Fruit fly (Drosophila melanogaster) whole organism, pupa: ENCODE measurements around the gene CG17230.
A peak's percentile ranks its signal among the peaks of the same experiment; 100 is the strongest.

ENCODE experiments used
- CG10348 ChIP-seq: fragments of 200-800 bp; sonication (Bioruptor generic); IDR thresholded peaks from 2 replicates; pipeline ENCODE4 v1.3.6; 2022; ENCODE audit warnings: missing biosample characterization, missing genetic modification characterization
- CG12605 ChIP-seq: fragments of 200-800 bp; sonication (Bioruptor generic); IDR thresholded peaks from 2 replicates; pipeline ENCODE4 v1.3.6; 2022; ENCODE audit warnings: missing biosample characterization, missing genetic modification characterization
- CG13204 ChIP-seq: fragments of 200-800 bp; sonication (Bioruptor generic); optimal IDR thresholded peaks from 2 replicates; lab custom pipeline; 2018; ENCODE audit warnings: missing biosample characterization, mild to moderate bottlenecking, missing genetic modification characterization, moderate library complexity
- CG14655 ChIP-seq: fragments of 200-800 bp; sonication (Bioruptor generic); optimal IDR thresholded peaks from 3 replicates; lab custom pipeline; 2017; ENCODE audit warnings: mild to moderate bottlenecking, missing biosample characterization, missing genetic modification reagents, missing genetic modification characterization
- CG15710 ChIP-seq: fragments of 200-800 bp; sonication (Bioruptor generic); optimal IDR thresholded peaks from 2 replicates; lab custom pipeline; 2018; ENCODE audit warnings: missing biosample characterization, mild to moderate bottlenecking, missing genetic modification characterization, moderate library complexity
- CG17806 ChIP-seq: fragments of 200-800 bp; sonication (Bioruptor generic); optimal IDR thresholded peaks from 2 replicates; lab custom pipeline; 2018; ENCODE audit warnings: missing biosample characterization, mild to moderate bottlenecking, missing genetic modification characterization, moderate library complexity
- CG32121 ChIP-seq: fragments of 200-800 bp; sonication (Bioruptor generic); IDR thresholded peaks from 2 replicates; pipeline ENCODE4 v1.3.6; 2022; ENCODE audit warnings: missing biosample characterization, missing genetic modification characterization
- CG34367 ChIP-seq: fragments of 200-800 bp; sonication (Bioruptor generic); optimal IDR thresholded peaks from 2 replicates; lab custom pipeline; 2018; ENCODE audit warnings: missing biosample characterization, mild to moderate bottlenecking, missing genetic modification characterization
- CG4496 ChIP-seq: fragments of 200-800 bp; sonication (Bioruptor generic); IDR thresholded peaks from 3 replicates; pipeline ENCODE4 v1.3.6; 2022; ENCODE audit warnings: missing biosample characterization, missing genetic modification characterization
- CG8159 ChIP-seq: fragments of 200-800 bp; sonication (Bioruptor generic); optimal IDR thresholded peaks from 3 replicates; lab custom pipeline; 2018; ENCODE audit warnings: missing biosample characterization, mild to moderate bottlenecking, missing genetic modification characterization, moderate library complexity
- CG8301 ChIP-seq: fragments of 200-800 bp; sonication (Bioruptor generic); optimal IDR thresholded peaks from 2 replicates; lab custom pipeline; 2018; ENCODE audit warnings: missing biosample characterization, mild to moderate bottlenecking, missing genetic modification characterization
- CG9948 ChIP-seq: fragments of 200-800 bp; sonication (Bioruptor generic); optimal IDR thresholded peaks from 2 replicates; lab custom pipeline; 2018; ENCODE audit warnings: missing biosample characterization, mild to moderate bottlenecking, missing genetic modification characterization, moderate library complexity
- D1 ChIP-seq: fragments of 200-800 bp; sonication (Bioruptor generic); optimal IDR thresholded peaks from 2 replicates; lab custom pipeline; 2018; ENCODE audit warnings: missing biosample characterization, mild to moderate bottlenecking, missing genetic modification characterization, moderate library complexity
- EcR ChIP-seq: fragments of 200-800 bp; sonication (Bioruptor generic); optimal IDR thresholded peaks from 3 replicates; lab custom pipeline; 2019; ENCODE audit warnings: missing biosample characterization, missing genetic modification characterization, mild to moderate bottlenecking, moderate library complexity, missing genetic modification reagents
- Ets98B ChIP-seq: fragments of 200-800 bp; sonication (Bioruptor generic); IDR thresholded peaks from 2 replicates; pipeline ENCODE4 v1.3.6; 2022; ENCODE audit warnings: missing biosample characterization, missing genetic modification characterization
- Pif1A ChIP-seq: fragments of 200-800 bp; sonication (Bioruptor generic); optimal IDR thresholded peaks from 3 replicates; lab custom pipeline; 2016; ENCODE audit warnings: missing biosample characterization, missing genetic modification characterization
- Pif1B ChIP-seq: fragments of 200-800 bp; sonication (Bioruptor generic); optimal IDR thresholded peaks from 3 replicates; lab custom pipeline; 2016; ENCODE audit warnings: missing biosample characterization, missing genetic modification characterization
- Snoo ChIP-seq: fragments of 200-800 bp; sonication (Bioruptor generic); optimal IDR thresholded peaks from 3 replicates; lab custom pipeline; 2017; ENCODE audit warnings: missing biosample characterization, mild to moderate bottlenecking, missing genetic modification characterization, inconsistent platforms
- fd96Ca ChIP-seq: fragments of 200-800 bp; sonication (Bioruptor generic); IDR thresholded peaks from 3 replicates; pipeline ENCODE4 v1.3.6; 2022; ENCODE audit warnings: missing biosample characterization, missing genetic modification characterization
- gl ChIP-seq: fragments of 200-800 bp; sonication (Bioruptor generic); optimal IDR thresholded peaks from 2 replicates; lab custom pipeline; 2018; ENCODE audit warnings: missing biosample characterization, mild to moderate bottlenecking, missing genetic modification characterization
- rn ChIP-seq: fragments of 200-800 bp; sonication (Bioruptor generic); IDR thresholded peaks from 2 replicates; pipeline ENCODE4 v1.3.6; 2022; ENCODE audit warnings: missing biosample characterization, missing genetic modification characterization

CG17230 gene

DNA sequence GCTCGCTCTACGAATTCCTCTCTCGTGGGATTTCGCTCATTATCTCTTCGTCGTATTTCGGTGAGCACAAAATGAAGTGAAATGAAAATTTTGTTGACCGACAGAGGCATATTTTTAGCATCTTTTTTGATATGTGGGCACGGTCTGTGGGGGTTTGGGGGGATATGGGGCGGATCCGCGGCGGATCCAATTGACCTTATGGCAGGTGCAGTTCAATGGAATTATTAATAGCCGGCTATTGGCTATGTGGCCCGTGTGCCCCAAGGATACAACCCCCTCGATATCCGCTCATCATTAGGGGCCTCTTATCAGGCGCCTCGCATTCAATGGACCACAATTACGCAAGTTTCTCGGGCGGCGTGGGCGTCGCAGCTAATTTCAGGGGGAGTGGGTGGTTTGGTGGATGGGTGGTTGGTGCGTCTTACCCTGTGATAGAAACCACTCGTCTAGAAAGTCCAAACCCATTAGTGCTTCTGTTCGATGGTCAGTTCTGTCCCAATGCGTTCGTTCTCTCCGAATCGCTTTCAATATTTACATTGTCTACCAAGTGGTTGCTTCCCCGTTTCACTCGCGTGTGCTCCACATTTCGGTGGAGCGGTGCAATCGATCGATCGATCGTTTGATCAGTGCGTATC lies 13.7 kb downstream of the CG17230 start, which contains the start of gene sals:
TSS of gene sals (minus strand) at position 585 of the 635 bp plus-strand sequence.
- no peak for TF ChIP-seq Pif1B (GFP tag; lab: Kevin White, UChicago)
- TF ChIP-seq, all 21 proteins: peak for 0

DNA sequence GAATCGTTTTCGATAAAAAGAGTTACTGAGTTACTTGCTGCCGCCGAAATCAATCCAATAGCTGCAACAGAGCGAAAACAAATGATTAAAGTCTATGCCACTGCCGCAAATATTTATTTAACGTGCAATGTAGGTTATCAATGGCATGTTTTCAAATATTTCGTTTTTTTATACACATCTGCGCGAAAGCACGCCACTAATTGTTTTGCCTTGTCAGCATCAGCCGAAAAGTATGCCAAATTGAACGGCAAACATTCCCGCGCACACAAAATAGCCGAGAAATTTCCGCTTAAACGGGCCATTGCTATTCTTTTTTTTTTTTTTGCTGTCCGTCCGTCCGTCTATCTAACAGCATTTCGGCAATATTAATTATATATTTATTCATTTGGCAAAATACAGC lies 14.5 kb downstream of the CG17230 start:
- TF ChIP-seq CG17806 (tag; lab: Kevin White, UChicago) (no peak), CG4496 (peak; percentile 71)

DNA sequence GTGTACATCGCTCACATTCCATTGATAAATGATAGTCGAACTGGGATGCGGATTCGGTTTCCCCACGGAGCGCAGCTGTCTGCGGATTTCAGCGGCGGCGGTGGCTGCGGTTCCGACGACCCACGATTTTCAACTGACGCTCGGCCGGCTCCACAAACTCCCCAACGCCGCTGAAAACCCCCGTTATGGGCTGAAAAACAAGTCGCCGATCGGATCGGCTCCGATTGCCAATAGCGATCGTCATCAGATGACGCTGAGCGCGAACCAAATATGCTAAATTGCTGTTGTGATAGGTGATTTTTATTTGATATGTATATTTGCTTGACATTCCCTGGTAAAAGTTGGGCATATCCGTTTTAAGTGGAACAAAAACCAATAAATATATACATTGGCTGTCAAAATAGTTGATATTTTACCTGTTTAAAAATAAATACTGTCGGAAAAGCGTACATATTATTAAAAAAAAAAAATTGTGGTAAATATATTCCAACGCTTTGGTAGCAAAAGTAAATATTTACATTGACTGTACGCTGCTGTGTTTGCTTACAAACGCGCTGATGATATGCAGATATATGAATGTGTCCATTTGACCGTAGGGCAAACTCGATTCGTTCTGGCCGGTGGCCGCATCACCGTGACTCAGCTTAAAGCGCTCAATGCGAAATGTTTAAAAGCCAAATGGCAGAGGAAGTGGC lies 16.8 kb downstream of the CG17230 start:
- TF ChIP-seq Pif1B (GFP tag; lab: Kevin White, UChicago) (peak; percentile 7), CG8301 (tag; lab: Kevin White, UChicago) (no peak), CG17806 (tag; lab: Kevin White, UChicago) (peak; percentile 9), D1 (tag; lab: Kevin White, UChicago) (no peak), CG15710 (tag; lab: Kevin White, UChicago) (no peak), Ets98B (no peak), CG8159 (tag; lab: Kevin White, UChicago) (peak; percentile 24), CG10348 (peak; percentile 28; the same call in 1 of the 2 replicates), CG14655 (GFP tag; lab: Kevin White, UChicago) (peak; percentile 37), CG32121 (peak; percentile 48), fd96Ca (0 out of 3 replicates have a peak, but pooled peaks have one; percentile 38), CG9948 (tag; lab: Kevin White, UChicago) (peak; percentile 26), gl (no peak), CG4496 (peak; percentile 45; the same call in 1 of the 3 replicates), Pif1A (peak; percentile 32), Snoo (tag; lab: Kevin White, UChicago) (peak; percentile 64)

DNA sequence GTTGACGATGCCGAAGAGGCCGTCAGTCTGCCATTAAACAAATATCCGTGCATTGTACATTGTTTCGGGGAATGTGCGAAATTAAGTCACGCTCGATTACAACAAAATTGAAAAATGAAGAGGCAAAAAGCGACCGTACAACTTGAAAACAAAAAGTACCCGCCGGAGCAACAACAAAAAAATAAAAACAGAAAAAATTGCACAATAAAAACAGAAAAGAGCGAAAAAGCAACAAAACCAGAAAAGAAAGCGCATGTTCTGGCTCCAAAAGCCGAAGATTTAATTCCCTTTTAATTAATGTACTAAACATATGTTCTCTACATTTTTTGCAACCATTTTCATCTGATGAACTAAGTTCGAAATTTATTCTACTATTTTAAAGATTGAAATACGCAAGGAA lies 19.0 kb downstream of the CG17230 start:
- TF ChIP-seq CG15710 (tag; lab: Kevin White, UChicago) (peak; percentile 28), Pif1B (GFP tag; lab: Kevin White, UChicago) (no peak), Pif1A (peak; percentile 36), CG8159 (tag; lab: Kevin White, UChicago) (peak; percentile 39), Snoo (tag; lab: Kevin White, UChicago) (peak; percentile 58)

DNA sequence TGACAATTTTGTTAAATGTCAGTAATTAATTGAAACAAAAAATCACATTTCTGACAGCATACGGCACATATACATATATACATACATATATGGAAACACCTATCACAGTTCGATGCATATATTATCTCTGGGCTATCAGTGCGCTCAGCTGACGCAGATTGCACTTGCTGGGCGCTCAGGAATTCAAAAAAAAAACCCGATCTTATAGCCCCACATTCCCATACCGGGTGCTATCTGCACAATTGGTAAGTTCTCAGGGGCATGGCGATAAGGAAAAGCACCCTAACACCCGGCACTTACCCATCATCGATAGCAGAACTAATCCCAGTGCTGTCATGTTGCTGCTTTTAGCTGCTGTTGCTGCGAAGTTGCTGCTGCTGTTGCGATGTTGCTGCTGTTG lies 19.7 kb downstream of the CG17230 start:
- TF ChIP-seq CG32121: no peak

DNA sequence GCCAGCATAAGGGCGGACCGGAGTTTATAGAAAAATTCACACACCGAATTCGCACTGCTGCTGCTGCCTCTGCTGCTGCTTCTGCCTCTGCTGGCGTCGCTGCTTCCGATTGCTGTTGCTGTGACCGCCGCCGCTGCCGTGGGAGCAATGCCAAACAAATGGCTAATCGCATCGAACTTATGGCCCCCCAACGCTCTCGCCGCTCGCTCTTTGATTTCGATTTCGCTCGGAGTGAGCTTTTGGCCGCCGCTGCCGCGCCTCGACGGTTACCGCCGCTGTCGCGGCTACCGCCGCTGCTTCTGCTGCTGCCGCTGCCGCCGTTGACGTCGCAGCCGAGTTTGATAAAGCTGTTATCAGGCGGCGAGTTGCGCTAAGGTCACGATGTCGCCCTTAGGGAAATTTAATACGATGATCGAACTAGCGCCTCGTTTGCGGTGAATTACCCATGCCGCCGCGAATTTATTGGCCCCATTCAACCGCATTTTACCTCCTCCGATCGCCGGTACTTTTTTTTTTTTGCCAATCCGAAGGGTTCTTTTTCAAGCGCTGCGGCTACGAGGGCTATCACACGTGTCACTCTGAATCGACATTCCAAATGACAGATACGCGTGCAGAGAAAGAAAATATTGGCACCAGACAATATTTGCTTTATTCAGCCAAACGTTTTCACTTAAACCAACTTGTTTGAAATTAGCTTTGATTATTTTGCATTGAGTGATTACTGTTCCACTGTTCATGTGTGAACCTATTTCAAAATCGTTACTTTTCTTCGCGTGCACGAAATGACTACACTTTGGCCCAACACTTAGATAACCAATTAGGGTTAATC lies 20.7 kb downstream of the CG17230 start:
- no peak for TF ChIP-seq CG13204
- TF ChIP-seq fd96Ca: 0 out of 3 replicates have a peak, but pooled peaks have one; percentile 16

DNA sequence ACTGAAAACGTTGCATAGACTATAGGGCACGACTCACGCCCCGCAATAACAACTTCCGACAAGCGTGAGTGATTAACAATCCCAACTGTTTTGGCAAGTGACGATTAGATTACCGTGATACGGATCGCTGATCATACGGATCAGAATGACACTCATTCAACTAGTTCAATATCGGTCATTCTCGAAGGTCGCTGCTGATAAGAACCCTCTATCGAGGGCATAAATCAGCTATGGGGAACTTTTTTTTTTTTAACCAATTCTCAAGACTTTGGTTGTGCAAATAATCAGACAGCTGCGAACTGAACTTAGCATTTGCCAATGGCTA lies 21.2 kb downstream of the CG17230 start:
- TF ChIP-seq CG34367 (tag; lab: Kevin White, UChicago) (no peak), Pif1A (no peak), gl (no peak), CG10348 (no peak), CG12605 (GFP tag; lab: Robert Waterston, UW) (no peak), CG4496 (no peak), EcR (GFP tag; lab: Kevin White, UChicago) (no peak), D1 (tag; lab: Kevin White, UChicago) (no peak), fd96Ca (no peak), CG8301 (tag; lab: Kevin White, UChicago) (no peak), Pif1B (GFP tag; lab: Kevin White, UChicago) (no peak), CG14655 (GFP tag; lab: Kevin White, UChicago) (no peak), rn (GFP tag; lab: Robert Waterston, UW) (no peak)
